Fruit fly (Drosophila melanogaster): Measurements from ENCODE around the gene CG9192.

The CG9192 gene

dm6 chr3L:1195868-1196552, 42.1 kb downstream of the CG9192 start, which contains the start of gene Aplip1:
TSS of gene Aplip1 (plus strand) at chr3L:1196317.
- TF ChIP-seq Pdp1 (GFP tag; optimal IDR thresholded peaks at IDR 0.05) (peak in 1 of 2 experiments; percentile 22), Meics (GFP tag; optimal IDR thresholded peaks at IDR 0.05) (peak; percentile 31), CG7271 (tag; optimal IDR thresholded peaks at IDR 0.05) (no peak), usp (GFP tag; optimal IDR thresholded peaks at IDR 0.05) (no peak), CG2120 (GFP tag; optimal IDR thresholded peaks at IDR 0.05) (peak; percentile 46), sob (GFP tag; IDR thresholded peaks at IDR 0.05) (peak; percentile 63), Fer3 (tag; optimal IDR thresholded peaks at IDR 0.05) (peak; percentile 22), bab2 (GFP tag; optimal IDR thresholded peaks at IDR 0.05) (peak; percentile 39), dati (GFP tag; IDR thresholded peaks at IDR 0.05) (no peak), Usf (GFP tag; optimal IDR thresholded peaks at IDR 0.05) (no peak), CG16779 (GFP tag; IDR thresholded peaks at IDR 0.05) (0 out of 2 replicates have a peak, but pooled peaks have one; percentile 21), CG12236 (GFP tag; optimal IDR thresholded peaks at IDR 0.05) (no peak), seq (GFP tag; IDR thresholded peaks at IDR 0.05) (peak; percentile 83), CG13296 (GFP tag; optimal IDR thresholded peaks at IDR 0.05) (peak; percentile 10), sens (GFP tag) (peak; percentile 16), scrt (GFP tag; optimal IDR thresholded peaks at IDR 0.05) (peak; percentile 87), Tbp (GFP tag; optimal IDR thresholded peaks at IDR 0.05) (no peak), Hr78 (GFP tag; optimal IDR thresholded peaks at IDR 0.05) (peak in 1 of 2 experiments; percentile 31), ato (GFP tag; IDR thresholded peaks at IDR 0.05; ENCODE audit: partially characterized antibody) (no peak), CG8924 (tag; optimal IDR thresholded peaks at IDR 0.05) (no peak), CG10543 (GFP tag; optimal IDR thresholded peaks at IDR 0.05) (no peak), slbo (GFP tag; IDR thresholded peaks at IDR 0.05) (peak; percentile 8; the same call in 1 of the 2 replicates), crc (GFP tag; optimal IDR thresholded peaks at IDR 0.05) (no peak), pnt (GFP tag; optimal IDR thresholded peaks at IDR 0.05) (no peak), onecut (GFP tag; IDR thresholded peaks at IDR 0.05) (peak; percentile 98), CG18262 (tag; optimal IDR thresholded peaks at IDR 0.05) (no peak), CG8944 (GFP tag; optimal IDR thresholded peaks at IDR 0.05) (no peak), Taf1 (GFP tag; IDR thresholded peaks at IDR 0.05) (no peak), eyg (GFP tag; optimal IDR thresholded peaks at IDR 0.05) (no peak), Ets97D (GFP tag; optimal IDR thresholded peaks at IDR 0.05) (peak; percentile 39), CG13624 (GFP tag; optimal IDR thresholded peaks at IDR 0.05) (peak; percentile 3), crol (GFP tag; IDR thresholded peaks at IDR 0.05) (peak; percentile 30; the same call in 1 of the 2 replicates), Side (GFP tag; optimal IDR thresholded peaks at IDR 0.05) (no peak), YL-1 (GFP tag; optimal IDR thresholded peaks at IDR 0.05) (peak; percentile 13), CG12659 (GFP tag; optimal IDR thresholded peaks at IDR 0.05) (no peak), Sry-δ (GFP tag; optimal IDR thresholded peaks at IDR 0.05) (no peak), Adf1 (GFP tag; IDR thresholded peaks at IDR 0.05) (no peak), cato (GFP tag; optimal IDR thresholded peaks at IDR 0.05; ENCODE audit: borderline replicate concordance) (no peak), CG30403 (GFP tag; optimal IDR thresholded peaks at IDR 0.05) (no peak), CG2678 (tag; optimal IDR thresholded peaks at IDR 0.05) (peak; percentile 39), ase (GFP tag; IDR thresholded peaks at IDR 0.05) (no peak), CG10267 (tag; optimal IDR thresholded peaks at IDR 0.05) (no peak), chif (GFP tag; optimal IDR thresholded peaks at IDR 0.05) (no peak), zen2 (GFP tag; IDR thresholded peaks at IDR 0.05; ENCODE audit: partially characterized antibody) (no peak), Fer1 (GFP tag; optimal IDR thresholded peaks at IDR 0.05) (peak; percentile 9), CG32532 (GFP tag; IDR thresholded peaks at IDR 0.05) (peak; percentile 55), CG17328 (GFP tag; IDR thresholded peaks at IDR 0.05) (no peak), sisA (GFP tag; IDR thresholded peaks at IDR 0.05) (0 out of 2 replicates have a peak, but pooled peaks have one; percentile 14), Hmr (GFP tag; optimal IDR thresholded peaks at IDR 0.05) (peak; percentile 3)

Measured in whole organism, embryonic.